Worm (Caenorhabditis elegans): ENCODE data around the gene cpb-1.

ce11 chrIII:9331084-9331564 is 9.0 kb downstream of the cpb-1 start, which contains the start of gene ufc-1:
- TF ChIP-seq lir-3 (tag; optimal IDR thresholded peaks at IDR 0.05) (no peak), ZK546.5 (tag; optimal IDR thresholded peaks at IDR 0.05) (no peak), arid-1 (GFP tag; conservative IDR thresholded peaks at IDR 0.05) (no peak), lin-13 (GFP tag; optimal IDR thresholded peaks at IDR 0.05) (no peak), dmd-9 (GFP tag; IDR thresholded peaks at IDR 0.05) (no peak), mes-2 (tag; optimal IDR thresholded peaks at IDR 0.05; ENCODE audit: poor library complexity, severe bottlenecking) (peak; percentile 61), hlh-30 (tag; optimal IDR thresholded peaks at IDR 0.05; ENCODE audit: insufficient read depth) (no peak), sdz-12 (GFP tag; optimal IDR thresholded peaks at IDR 0.05) (no peak), lin-39 (tag; optimal IDR thresholded peaks at IDR 0.05) (no peak), daf-12 (tag; optimal IDR thresholded peaks at IDR 0.05) (no peak), pha-4 (GFP tag; IDR thresholded peaks at IDR 0.05) (no peak), pha-4 (tag; optimal IDR thresholded peaks at IDR 0.05) (no peak)

All from whole organism, L4 larva.